Worm (Caenorhabditis elegans) whole organism, midembryonic: ENCODE data around the gene ttr-22.

Experiments used
- klf-2 ChIP-seq: fragments of 200-800 bp; sonication (Bioruptor generic); conservative IDR thresholded peaks from 2 replicates; pipeline ENCODE4 v1.3.6; 2022; ENCODE audit warnings: missing genetic modification reagents, missing genetic modification characterization, missing compliant biosample characterization
- med-1 ChIP-seq: sonication (generic microtip); optimal IDR thresholded peaks from 2 replicates; lab custom pipeline; 2017; ENCODE audit warnings: missing genetic modification characterization, mild to moderate bottlenecking, missing compliant biosample characterization, antibody characterized with exemption, missing genetic modification reagents; ENCODE audit not compliant: insufficient read depth
- ref-1 ChIP-seq: fragments of 200-800 bp; sonication (Bioruptor generic); conservative IDR thresholded peaks from 2 replicates; pipeline ENCODE4 v1.3.6; 2022; ENCODE audit warnings: missing genetic modification reagents, missing genetic modification characterization, missing compliant biosample characterization
- tab-1 ChIP-seq: fragments of 200-800 bp; sonication (Bioruptor generic); IDR thresholded peaks from 2 replicates; pipeline ENCODE4 v1.3.6; 2022; ENCODE audit warnings: missing genetic modification characterization, missing compliant biosample characterization
- ztf-23 ChIP-seq: fragments of 200-800 bp; sonication (Bioruptor generic); IDR thresholded peaks from 2 replicates; pipeline ENCODE4 v1.3.6; 2022; ENCODE audit warnings: missing genetic modification reagents, missing genetic modification characterization, missing compliant biosample characterization

- TF ChIP-seq ref-1 (no peak), klf-2 (GFP tag; lab: Robert Waterston, UW) (no peak), med-1 (GFP tag; lab: Kevin White, UChicago) (no peak), ztf-23 (GFP tag; lab: Robert Waterston, UW) (no peak), tab-1 (GFP tag; lab: Robert Waterston, UW) (no peak)
Observed at ce11 chrV:12275714-12276113, 34.5 kb downstream of the ttr-22 start.
